Worm (Caenorhabditis elegans) whole organism, L2 larva: Measurements from ENCODE around the gene K04F1.8.

Source experiments
- R02D3.7 ChIP-seq: fragments of 150-350 bp; optimal IDR thresholded peaks from 2 replicates; lab custom pipeline; 2014; ENCODE audit warnings: missing biosample characterization, missing genetic modification characterization
- Y55F3AM.14 ChIP-seq: fragments of 200-800 bp; sonication (Bioruptor generic); optimal IDR thresholded peaks from 2 replicates; lab custom pipeline; 2018; ENCODE audit warnings: mild to moderate bottlenecking, missing genetic modification characterization, missing compliant biosample characterization
- ama-1 ChIP-seq: fragments of 150-350 bp; optimal IDR thresholded peaks from 2 replicates; lab custom pipeline; 2018; ENCODE audit warnings: inconsistent platforms
- dmd-4 ChIP-seq: sonication (generic microtip); optimal IDR thresholded peaks from 2 replicates; lab custom pipeline; 2017; ENCODE audit warnings: missing biosample characterization, missing genetic modification characterization
- egl-27 ChIP-seq: sonication (generic microtip); optimal IDR thresholded peaks from 3 replicates; lab custom pipeline; 2017; ENCODE audit warnings: missing biosample characterization, missing genetic modification reagents, missing genetic modification characterization
- lin-11 ChIP-seq: fragments of 150-350 bp; sonication (generic microtip); optimal IDR thresholded peaks from 2 replicates; lab custom pipeline; 2014; ENCODE audit warnings: missing biosample characterization, missing genetic modification characterization, inconsistent platforms, mixed read lengths
- mab-5 ChIP-seq: fragments of 150-350 bp; optimal IDR thresholded peaks from 2 replicates; lab custom pipeline; 2014; ENCODE audit warnings: missing biosample characterization, missing genetic modification characterization
- nhr-11 ChIP-seq: fragments of 150-350 bp; optimal IDR thresholded peaks from 2 replicates; lab custom pipeline; 2014; ENCODE audit warnings: missing biosample characterization, missing genetic modification characterization
- nhr-12 ChIP-seq: fragments of 150-350 bp; optimal IDR thresholded peaks from 2 replicates; lab custom pipeline; 2014; ENCODE audit warnings: missing biosample characterization, missing genetic modification characterization
- nhr-237 ChIP-seq: fragments of 150-350 bp; optimal IDR thresholded peaks from 2 replicates; lab custom pipeline; 2014; ENCODE audit warnings: missing biosample characterization, missing genetic modification characterization
- unc-62 ChIP-seq: fragments of 150-350 bp; optimal IDR thresholded peaks from 2 replicates; lab custom pipeline; 2014; ENCODE audit warnings: missing biosample characterization, missing genetic modification reagents, missing genetic modification characterization

DNA sequence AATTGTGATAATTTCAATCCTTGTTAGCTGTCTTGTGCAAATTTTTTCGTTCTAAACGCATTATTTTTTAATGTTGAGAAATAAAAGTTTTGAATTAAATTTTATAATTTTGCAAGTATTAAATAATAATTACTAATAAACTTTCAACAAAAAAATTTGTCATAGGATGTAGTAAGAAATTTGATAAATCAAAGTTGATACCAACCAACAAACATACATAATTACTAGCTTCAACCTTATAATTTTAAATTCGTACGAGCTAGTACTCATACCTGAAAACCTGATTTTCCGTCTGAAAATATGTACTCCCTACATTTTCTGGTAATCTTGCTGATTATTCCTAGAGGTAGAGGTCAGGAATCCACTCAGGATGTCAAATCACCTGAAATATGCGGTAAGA is 16.0 kb upstream of the K04F1.8 start, which contains the start of gene irld-44:
- no peak for TF ChIP-seq nhr-11 (tag; lab: Kevin White, UChicago)
- no peak for TF ChIP-seq unc-62 (GFP tag; lab: Kevin White, UChicago)
- no peak for TF ChIP-seq ama-1 (lab: Kevin White, UChicago)
- no peak for TF ChIP-seq R02D3.7 (tag; lab: Kevin White, UChicago)
- no peak for TF ChIP-seq Y55F3AM.14 (GFP tag; lab: Kevin White, UChicago)
- TF ChIP-seq nhr-237: no peak
- TF ChIP-seq egl-27 (tag; lab: Kevin White, UChicago): no peak
- TF ChIP-seq nhr-12: no peak
- no peak for TF ChIP-seq lin-11 (tag; lab: Kevin White, UChicago)
- TF ChIP-seq dmd-4 (tag; lab: Kevin White, UChicago): no peak
- TF ChIP-seq mab-5 (tag; lab: Kevin White, UChicago): no peak
